Fruit fly (Drosophila melanogaster): ENCODE data around the gene Hml.

Gene Hml

dm6 chr3L:13865484-13865883 is 19.6 kb downstream of the Hml start (continued):
- TF ChIP-seq CG11247 (GFP tag; IDR thresholded peaks at IDR 0.05) (no peak), her (GFP tag; optimal IDR thresholded peaks at IDR 0.05) (peak; percentile 60), CG30431 (GFP tag; optimal IDR thresholded peaks at IDR 0.05) (peak; percentile 62), danr (GFP tag; IDR thresholded peaks at IDR 0.05) (no peak), CG4730 (GFP tag; IDR thresholded peaks at IDR 0.05) (no peak), Vsx1 (GFP tag; optimal IDR thresholded peaks at IDR 0.05) (peak; percentile 86), Dll (GFP tag; IDR thresholded peaks at IDR 0.05; ENCODE audit: partially characterized antibody) (no peak), schlank (tag; optimal IDR thresholded peaks at IDR 0.05) (peak; percentile 4), bcd (GFP tag; optimal IDR thresholded peaks at IDR 0.05) (peak; percentile 41), Dad (GFP tag; optimal IDR thresholded peaks at IDR 0.05) (peak; percentile 43), Dek (tag; optimal IDR thresholded peaks at IDR 0.05) (peak; percentile 7), repo (GFP tag; optimal IDR thresholded peaks at IDR 0.05) (peak; percentile 8), Stat92E (GFP tag; optimal IDR thresholded peaks at IDR 0.05) (no peak), unpg (GFP tag; optimal IDR thresholded peaks at IDR 0.05) (peak; percentile 82), CG6689 (GFP tag; IDR thresholded peaks at IDR 0.05) (no peak), Opbp (GFP tag; IDR thresholded peaks at IDR 0.05; ENCODE audit: partially characterized antibody) (no peak), Hey (tag; optimal IDR thresholded peaks at IDR 0.05) (peak; percentile 49), CG3163 (GFP tag; optimal IDR thresholded peaks at IDR 0.05) (peak; percentile 7), CG31365 (tag; optimal IDR thresholded peaks at IDR 0.05) (peak; percentile 79), BEAF-32 (GFP tag; optimal IDR thresholded peaks at IDR 0.05) (no peak), CG2120 (GFP tag; optimal IDR thresholded peaks at IDR 0.05) (no peak), CG5953 (GFP tag; IDR thresholded peaks at IDR 0.05) (no peak), peb (GFP tag; IDR thresholded peaks at IDR 0.05) (no peak), Doc3 (GFP tag; IDR thresholded peaks at IDR 0.05; ENCODE audit: partially characterized antibody) (no peak), Awh (GFP tag; IDR thresholded peaks at IDR 0.05) (peak; percentile 58; the same call in 1 of the 2 replicates), CG12769 (tag; optimal IDR thresholded peaks at IDR 0.05) (peak; percentile 72), cas (GFP tag; IDR thresholded peaks at IDR 0.05) (no peak), tgo (GFP tag; IDR thresholded peaks at IDR 0.05) (no peak), prd (optimal IDR thresholded peaks at IDR 0.05) (no peak), prd (GFP tag; IDR thresholded peaks at IDR 0.05) (no peak), CG2889 (GFP tag; IDR thresholded peaks at IDR 0.05) (no peak), wdn (GFP tag; IDR thresholded peaks at IDR 0.05) (no peak), CG7357 (GFP tag; IDR thresholded peaks at IDR 0.05) (no peak), CG3726 (GFP tag; IDR thresholded peaks at IDR 0.05) (no peak), Doc2 (GFP tag; IDR thresholded peaks at IDR 0.05) (no peak), Lpt (GFP tag; optimal IDR thresholded peaks at IDR 0.05) (no peak), BtbVII (GFP tag; optimal IDR thresholded peaks at IDR 0.05) (peak; percentile 46), CG3847 (GFP tag; IDR thresholded peaks at IDR 0.05) (no peak), CG12299 (tag; optimal IDR thresholded peaks at IDR 0.05) (peak; percentile 55), CG4617 (GFP tag; optimal IDR thresholded peaks at IDR 0.05; ENCODE audit: borderline replicate concordance) (no peak), Dp (GFP tag; optimal IDR thresholded peaks at IDR 0.05) (no peak), CG2202 (tag; optimal IDR thresholded peaks at IDR 0.05) (peak; percentile 93), D19B (GFP tag; optimal IDR thresholded peaks at IDR 0.05) (no peak), CG17912 (GFP tag; optimal IDR thresholded peaks at IDR 0.05) (peak; percentile 86), Hr3 (GFP tag; optimal IDR thresholded peaks at IDR 0.05) (no peak), twi (tag; optimal IDR thresholded peaks at IDR 0.05) (peak; percentile 70), CG42726 (GFP tag; IDR thresholded peaks at IDR 0.05; ENCODE audit: partially characterized antibody) (no peak), CG6254 (GFP tag; optimal IDR thresholded peaks at IDR 0.05) (peak; percentile 74), CG4282 (GFP tag; optimal IDR thresholded peaks at IDR 0.05) (no peak), CG1832 (GFP tag; optimal IDR thresholded peaks at IDR 0.05) (no peak), Max (GFP tag; optimal IDR thresholded peaks at IDR 0.05) (peak; percentile 49), Atf6 (GFP tag; IDR thresholded peaks at IDR 0.05) (no peak)
